Worm (Caenorhabditis elegans) whole organism, young adult: Measurements from ENCODE around the gene T05C12.1.

Source experiments
- B0035.1 ChIP-seq: sonication (generic microtip); optimal IDR thresholded peaks from 2 replicates; lab custom pipeline; 2016; ENCODE audit warnings: missing genetic modification characterization, mild to moderate bottlenecking, missing compliant biosample characterization, missing genotype, missing genetic modification reagents
- lir-1 ChIP-seq: fragments of 200-800 bp; sonication (Bioruptor generic); conservative IDR thresholded peaks from 2 replicates; pipeline ENCODE4 v1.3.6; 2022; ENCODE audit warnings: missing genetic modification reagents, missing genetic modification characterization, missing compliant biosample characterization
- tlf-1 ChIP-seq: fragments of 200-800 bp; sonication (Bioruptor generic); optimal IDR thresholded peaks from 2 replicates; lab custom pipeline; 2018; ENCODE audit warnings: mild to moderate bottlenecking, missing genetic modification characterization, missing compliant biosample characterization
- unc-130 ChIP-seq: sonication (generic microtip); optimal IDR thresholded peaks from 2 replicates; lab custom pipeline; 2016; ENCODE audit warnings: missing genetic modification reagents, missing genetic modification characterization, missing compliant biosample characterization

DNA sequence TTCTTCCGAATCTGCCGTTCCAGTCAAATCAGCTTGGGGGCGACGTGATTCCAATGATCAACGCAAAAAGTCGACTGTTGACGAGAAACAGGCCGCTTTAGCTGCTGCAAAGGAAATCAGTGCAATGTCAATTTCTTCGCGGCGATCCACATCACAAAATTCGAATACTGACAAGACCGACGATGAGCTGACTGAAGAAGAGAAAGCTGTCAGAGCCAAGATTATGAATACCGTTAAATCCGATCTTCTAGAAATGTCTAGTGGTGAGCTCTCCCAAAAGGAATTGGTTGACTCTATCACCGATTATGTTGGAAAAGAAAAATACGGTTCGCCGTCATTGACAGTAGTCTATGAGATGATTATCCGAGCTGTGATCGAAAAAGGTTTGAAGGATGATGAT, 46.8 kb downstream of the T05C12.1 start:
- no peak for TF ChIP-seq unc-130 (GFP tag; lab: Kevin White, UChicago)
- TF ChIP-seq lir-1 (GFP tag; lab: Robert Waterston, UW): no peak
- TF ChIP-seq tlf-1 (GFP tag; lab: Kevin White, UChicago): no peak
- TF ChIP-seq B0035.1: no peak
